Fruit fly (Drosophila melanogaster) whole organism, prepupa: ENCODE data around the gene SPARC.

Experiments used
- CG10631 ChIP-seq: fragments of 200-800 bp; sonication (Bioruptor generic); optimal IDR thresholded peaks from 2 replicates; lab custom pipeline; 2016; ENCODE audit warnings: missing biosample characterization, missing genetic modification characterization
- CG10669 ChIP-seq: fragments of 200-800 bp; sonication (Bioruptor generic); optimal IDR thresholded peaks from 3 replicates; lab custom pipeline; 2018; ENCODE audit warnings: missing biosample characterization, mild to moderate bottlenecking, missing genetic modification characterization, moderate library complexity
- CG11294 ChIP-seq: fragments of 200-800 bp; sonication (Bioruptor generic); IDR thresholded peaks from 2 replicates; pipeline ENCODE4 v1.3.6; 2022; ENCODE audit warnings: missing biosample characterization, missing genetic modification characterization
- CG11762 ChIP-seq: fragments of 200-800 bp; sonication (Bioruptor generic); optimal IDR thresholded peaks from 3 replicates; lab custom pipeline; 2016; ENCODE audit warnings: missing biosample characterization, missing genetic modification characterization; ENCODE audit not compliant: insufficient read depth
- CG15336 ChIP-seq: fragments of 200-800 bp; sonication (Bioruptor generic); IDR thresholded peaks from 2 replicates; pipeline ENCODE4 v1.3.6; 2022; ENCODE audit warnings: missing biosample characterization, missing genetic modification characterization
- CG1621 ChIP-seq: fragments of 200-800 bp; sonication (Bioruptor generic); optimal IDR thresholded peaks from 3 replicates; lab custom pipeline; 2018; ENCODE audit warnings: missing biosample characterization, mild to moderate bottlenecking, missing genetic modification characterization
- CG16779 ChIP-seq: fragments of 200-800 bp; sonication (Bioruptor generic); optimal IDR thresholded peaks from 3 replicates; lab custom pipeline; 2017; ENCODE audit warnings: missing biosample characterization, mild to moderate bottlenecking, missing genetic modification characterization
- CG3032 ChIP-seq: fragments of 200-800 bp; optimal IDR thresholded peaks from 2 replicates; lab custom pipeline; 2019; ENCODE audit warnings: missing biosample characterization, mild to moderate bottlenecking, missing genetic modification characterization, moderate library complexity
- CG32006 ChIP-seq: fragments of 200-800 bp; sonication (Bioruptor generic); optimal IDR thresholded peaks from 3 replicates; lab custom pipeline; 2017; ENCODE audit warnings: missing biosample characterization, mild to moderate bottlenecking, missing genetic modification characterization
- CG34406 ChIP-seq: fragments of 200-800 bp; sonication (Bioruptor generic); optimal IDR thresholded peaks from 3 replicates; lab custom pipeline; 2016; ENCODE audit warnings: missing biosample characterization, missing genetic modification characterization
- CG3919 ChIP-seq: fragments of 200-800 bp; sonication (Bioruptor generic); optimal IDR thresholded peaks from 3 replicates; lab custom pipeline; 2016; ENCODE audit warnings: missing biosample characterization, missing genetic modification characterization
- CG4318 ChIP-seq: fragments of 200-800 bp; sonication (Bioruptor generic); optimal IDR thresholded peaks from 3 replicates; lab custom pipeline; 2017; ENCODE audit warnings: missing biosample characterization, mild to moderate bottlenecking, missing genetic modification characterization
- CG6163 ChIP-seq: fragments of 200-800 bp; sonication (Bioruptor generic); IDR thresholded peaks from 3 replicates; pipeline ENCODE4 v1.3.6; 2022; ENCODE audit warnings: missing biosample characterization, missing genetic modification characterization
- CG6276 ChIP-seq: fragments of 200-800 bp; sonication (Bioruptor generic); optimal IDR thresholded peaks from 2 replicates; lab custom pipeline; 2017; ENCODE audit warnings: missing biosample characterization, mild to moderate bottlenecking, missing genetic modification characterization
- CG6792 ChIP-seq: fragments of 200-800 bp; sonication (Bioruptor generic); optimal IDR thresholded peaks from 3 replicates; lab custom pipeline; 2016; ENCODE audit warnings: missing biosample characterization, missing genetic modification characterization
- CG6808 ChIP-seq: fragments of 200-800 bp; sonication (Bioruptor generic); optimal IDR thresholded peaks from 3 replicates; lab custom pipeline; 2017; ENCODE audit warnings: missing biosample characterization, missing genetic modification characterization, mild to moderate bottlenecking, moderate library complexity, missing genetic modification reagents
- CG7368 ChIP-seq: fragments of 200-800 bp; sonication (Bioruptor generic); optimal IDR thresholded peaks from 3 replicates; lab custom pipeline; 2016; ENCODE audit warnings: missing biosample characterization, missing genetic modification characterization
- CG8119 ChIP-seq: fragments of 200-800 bp; sonication (Bioruptor generic); IDR thresholded peaks from 3 replicates; pipeline ENCODE4 v1.3.6; 2022; ENCODE audit warnings: missing biosample characterization, missing genetic modification characterization
- CG8319 ChIP-seq: fragments of 200-800 bp; sonication (Bioruptor generic); optimal IDR thresholded peaks from 3 replicates; lab custom pipeline; 2016; ENCODE audit warnings: missing biosample characterization, missing genetic modification characterization
- CG8632 ChIP-seq: fragments of 200-800 bp; sonication (Bioruptor generic); optimal IDR thresholded peaks from 3 replicates; lab custom pipeline; 2016; ENCODE audit warnings: missing biosample characterization, missing genetic modification characterization
- CG9139 ChIP-seq: fragments of 200-800 bp; sonication (Bioruptor generic); optimal IDR thresholded peaks from 3 replicates; lab custom pipeline; 2017; ENCODE audit warnings: missing biosample characterization, mild to moderate bottlenecking, missing genetic modification characterization
- Eip75B ChIP-seq: fragments of 200-800 bp; sonication (Bioruptor generic); optimal IDR thresholded peaks from 3 replicates; lab custom pipeline; 2016; ENCODE audit warnings: missing biosample characterization, missing genetic modification characterization
- Eip78C ChIP-seq: fragments of 200-800 bp; sonication (Bioruptor generic); peaks from one replicate; lab custom pipeline; 2016; ENCODE audit warnings: missing biosample characterization, missing genetic modification characterization
- Ets96B ChIP-seq: fragments of 200-800 bp; optimal IDR thresholded peaks from 2 replicates; lab custom pipeline; 2019; ENCODE audit warnings: missing biosample characterization, mild to moderate bottlenecking, missing genetic modification characterization, moderate library complexity
- Gug ChIP-seq: fragments of 200-800 bp; sonication (Bioruptor generic); IDR thresholded peaks from 2 replicates; pipeline ENCODE4 v1.3.6; 2022; ENCODE audit warnings: missing biosample characterization, missing genetic modification characterization
- Hr38 ChIP-seq: sonication (Bioruptor generic); optimal IDR thresholded peaks from 2 replicates; lab custom pipeline; 2016; ENCODE audit warnings: missing biosample characterization, missing genetic modification characterization
- Lpt ChIP-seq: fragments of 200-800 bp; sonication (Bioruptor generic); optimal IDR thresholded peaks from 3 replicates; lab custom pipeline; 2016; ENCODE audit warnings: missing biosample characterization, missing genetic modification characterization
- Met ChIP-seq: fragments of 200-800 bp; sonication (Bioruptor generic); optimal IDR thresholded peaks from 3 replicates; lab custom pipeline; 2016; ENCODE audit warnings: missing biosample characterization, missing genetic modification characterization
- OdsH ChIP-seq: fragments of 200-800 bp; sonication (Bioruptor generic); optimal IDR thresholded peaks from 3 replicates; lab custom pipeline; 2016; ENCODE audit warnings: missing biosample characterization, missing genetic modification characterization
- Sox14 ChIP-seq: fragments of 200-800 bp; sonication (Bioruptor generic); optimal IDR thresholded peaks from 3 replicates; lab custom pipeline; 2016; ENCODE audit warnings: missing biosample characterization, missing genetic modification characterization
- Sox15 ChIP-seq: fragments of 200-800 bp; sonication (Bioruptor generic); optimal IDR thresholded peaks from 3 replicates; lab custom pipeline; 2016; ENCODE audit warnings: missing biosample characterization, missing genetic modification characterization
- achi ChIP-seq: fragments of 200-800 bp; sonication (Bioruptor generic); optimal IDR thresholded peaks from 3 replicates; lab custom pipeline; 2016; ENCODE audit warnings: missing biosample characterization, missing genetic modification characterization
- acj6 ChIP-seq: fragments of 200-800 bp; sonication (Bioruptor generic); optimal IDR thresholded peaks from 3 replicates; lab custom pipeline; 2016; ENCODE audit warnings: missing biosample characterization, missing genetic modification characterization
- dac ChIP-seq: fragments of 200-800 bp; sonication (Bioruptor generic); optimal IDR thresholded peaks from 2 replicates; lab custom pipeline; 2017; ENCODE audit warnings: missing biosample characterization, mild to moderate bottlenecking, missing genetic modification characterization
- dsx ChIP-seq: fragments of 200-800 bp; optimal IDR thresholded peaks from 3 replicates; lab custom pipeline; 2019; ENCODE audit warnings: missing biosample characterization, mild to moderate bottlenecking, missing genetic modification characterization, moderate library complexity; ENCODE audit not compliant: poor library complexity, severe bottlenecking
- eg ChIP-seq: fragments of 200-800 bp; sonication (Bioruptor generic); IDR thresholded peaks from 3 replicates; pipeline ENCODE4 v1.3.6; 2022; ENCODE audit warnings: missing biosample characterization, missing genetic modification characterization
- esn ChIP-seq: fragments of 200-800 bp; sonication (Bioruptor generic); optimal IDR thresholded peaks from 2 replicates; lab custom pipeline; 2016; ENCODE audit warnings: missing biosample characterization, mild to moderate bottlenecking, missing genetic modification characterization, moderate library complexity
- fd59A ChIP-seq: fragments of 200-800 bp; sonication (Bioruptor generic); optimal IDR thresholded peaks from 2 replicates; lab custom pipeline; 2017; ENCODE audit warnings: missing biosample characterization, mild to moderate bottlenecking, missing genetic modification characterization, missing genetic modification reagents
- fd85E ChIP-seq: fragments of 200-800 bp; sonication (Bioruptor generic); optimal IDR thresholded peaks from 3 replicates; lab custom pipeline; 2016; ENCODE audit warnings: missing biosample characterization, missing genetic modification characterization
- fkh ChIP-seq: fragments of 200-800 bp; sonication (Bioruptor generic); optimal IDR thresholded peaks from 3 replicates; lab custom pipeline; 2017; ENCODE audit warnings: missing biosample characterization, mild to moderate bottlenecking, missing genetic modification characterization, moderate library complexity
- lz ChIP-seq: fragments of 200-800 bp; sonication (Bioruptor generic); optimal IDR thresholded peaks from 3 replicates; lab custom pipeline; 2016; ENCODE audit warnings: missing biosample characterization, missing genetic modification characterization
- net ChIP-seq: fragments of 200-800 bp; sonication (Bioruptor generic); optimal IDR thresholded peaks from 3 replicates; lab custom pipeline; 2016; ENCODE audit warnings: missing biosample characterization, missing genetic modification characterization
- pdm3 ChIP-seq: fragments of 200-800 bp; sonication (Bioruptor generic); optimal IDR thresholded peaks from 3 replicates; lab custom pipeline; 2016; ENCODE audit warnings: missing biosample characterization, missing genetic modification characterization
- salr ChIP-seq, 2 experiments: fragments of 200-800 bp; sonication (Bioruptor generic); optimal IDR thresholded peaks; 3 replicates each; lab custom pipeline; 2016 to 2018; ENCODE audit warnings: missing biosample characterization in 2 of 2, missing genetic modification characterization in 2 of 2, mild to moderate bottlenecking in 1 of 2
- spab ChIP-seq: fragments of 200-800 bp; sonication (Bioruptor generic); optimal IDR thresholded peaks from 2 replicates; lab custom pipeline; 2017; ENCODE audit warnings: missing biosample characterization, mild to moderate bottlenecking, missing genetic modification characterization, missing genetic modification reagents
- ss ChIP-seq, 2 experiments: fragments of 200-800 bp; sonication (Bioruptor generic); optimal IDR thresholded peaks; 2 replicates in 1 of 2; 3 replicates in 1 of 2; lab custom pipeline; 2017 to 2018; ENCODE audit warnings: mild to moderate bottlenecking in 2 of 2, missing biosample characterization in 2 of 2, missing genetic modification characterization in 2 of 2, moderate library complexity in 1 of 2
- svp ChIP-seq: fragments of 200-800 bp; sonication (Bioruptor generic); peaks from one replicate; lab custom pipeline; 2016; ENCODE audit warnings: missing biosample characterization, missing genetic modification characterization
- topi ChIP-seq: fragments of 200-800 bp; sonication (Bioruptor generic); optimal IDR thresholded peaks from 3 replicates; lab custom pipeline; 2016; ENCODE audit warnings: missing biosample characterization, missing genetic modification characterization
- vri ChIP-seq: fragments of 200-800 bp; sonication (Bioruptor generic); optimal IDR thresholded peaks from 3 replicates; lab custom pipeline; 2016; ENCODE audit warnings: missing biosample characterization, mild to moderate bottlenecking, missing genetic modification characterization

Gene SPARC

DNA sequence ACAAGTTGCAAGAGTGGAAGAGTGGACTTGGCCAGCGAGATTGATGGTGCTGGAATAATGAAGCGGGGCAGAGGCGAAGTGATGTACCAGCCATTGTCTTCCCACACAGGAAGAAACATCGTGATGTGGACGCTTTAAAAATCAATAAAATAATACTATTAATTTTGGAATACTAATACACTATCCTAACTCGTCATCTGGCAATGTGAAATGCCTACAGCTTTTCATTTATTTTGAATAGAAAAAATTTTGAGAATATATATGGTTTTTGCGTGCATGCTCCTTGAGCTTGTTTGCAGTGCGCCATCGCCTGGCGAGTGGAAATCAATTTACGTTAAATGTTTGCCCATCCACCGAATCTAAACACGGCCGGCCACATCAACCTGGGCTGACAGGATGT, 39.9 kb downstream of the SPARC start:
- TF ChIP-seq salr (GFP tag; optimal IDR thresholded peaks at IDR 0.05; lab: Kevin White, UChicago) (peak in 1 of 2 experiments; percentile 47), pdm3 (GFP tag; lab: Kevin White, UChicago) (peak; percentile 62), fd85E (GFP tag; lab: Kevin White, UChicago) (no peak), CG8319 (GFP tag; lab: Kevin White, UChicago) (peak; percentile 7), CG11762 (GFP tag; lab: Kevin White, UChicago) (peak; percentile 7), vri (GFP tag; lab: Kevin White, UChicago) (no peak), dac (GFP tag; lab: Kevin White, UChicago) (peak; percentile 36), CG6808 (GFP tag; lab: Kevin White, UChicago) (peak; percentile 51), achi (GFP tag; lab: Kevin White, UChicago) (peak; percentile 59), lz (GFP tag; lab: Kevin White, UChicago) (no peak), CG6792 (GFP tag; lab: Kevin White, UChicago) (peak; percentile 35), CG4318 (GFP tag; lab: Kevin White, UChicago) (peak; percentile 52), CG9139 (GFP tag; lab: Kevin White, UChicago) (peak; percentile 18), Ets96B (tag; lab: Kevin White, UChicago) (peak; percentile 78), Lpt (GFP tag; lab: Kevin White, UChicago) (peak; percentile 37), Sox15 (GFP tag; lab: Kevin White, UChicago) (no peak), ss (GFP tag; optimal IDR thresholded peaks at IDR 0.05; lab: Kevin White, UChicago) (peak in 1 of 2 experiments; percentile 32), CG10669 (GFP tag; lab: Kevin White, UChicago) (peak; percentile 65), OdsH (peak; percentile 60), CG32006 (GFP tag; lab: Kevin White, UChicago) (peak; percentile 79), CG6163 (GFP tag; lab: Robert Waterston, UW) (peak; percentile 73; the same call in 2 of the 3 replicates), CG8119 (GFP tag; lab: Robert Waterston, UW) (peak; percentile 68), dsx (GFP tag; lab: Kevin White, UChicago) (peak; percentile 34), CG8632 (GFP tag; lab: Kevin White, UChicago) (peak; percentile 29), CG3032 (tag; lab: Kevin White, UChicago) (peak; percentile 63), CG11294 (GFP tag; lab: Robert Waterston, UW) (no peak), net (peak; percentile 39), fkh (GFP tag; lab: Kevin White, UChicago) (no peak), Hr38 (GFP tag; lab: Kevin White, UChicago) (no peak), CG6276 (GFP tag; lab: Kevin White, UChicago) (peak; percentile 22), topi (peak; percentile 3), fd59A (GFP tag; lab: Kevin White, UChicago) (peak; percentile 67), CG1621 (tag; lab: Kevin White, UChicago) (peak; percentile 44), CG15336 (GFP tag; lab: Robert Waterston, UW) (peak; percentile 74), CG7368 (GFP tag; lab: Kevin White, UChicago) (no peak), eg (GFP tag; lab: Robert Waterston, UW) (0 out of 3 replicates have a peak, but pooled peaks have one; percentile 43), acj6 (peak; percentile 67), Eip75B (peak; percentile 54), Gug (peak; percentile 34; the same call in 1 of the 2 replicates), CG3919 (GFP tag; lab: Kevin White, UChicago) (peak; percentile 68), svp (GFP tag; lab: Kevin White, UChicago) (peak; percentile 39), Sox14 (GFP tag; lab: Kevin White, UChicago) (peak; percentile 57), Eip78C (GFP tag; lab: Kevin White, UChicago) (peak; percentile 87), esn (GFP tag; lab: Kevin White, UChicago) (no peak), CG10631 (peak; percentile 79), Met (GFP tag; lab: Kevin White, UChicago) (peak; percentile 15), CG16779 (tag; lab: Kevin White, UChicago) (no peak), CG34406 (GFP tag; lab: Kevin White, UChicago) (peak; percentile 14), spab (GFP tag; lab: Kevin White, UChicago) (peak; percentile 64)
